Fruit fly (Drosophila melanogaster) ovary, adult (tissue): ENCODE results near the gene CG4074.

ENCODE experiments used
- CG17801 ChIP-seq: fragments of 200-800 bp; optimal IDR thresholded peaks from 2 replicates; lab custom pipeline; 2019; ENCODE audit warnings: missing biosample characterization, mild to moderate bottlenecking, missing genetic modification characterization, moderate library complexity; ENCODE audit not compliant: partially characterized antibody

CG4074 gene

DNA sequence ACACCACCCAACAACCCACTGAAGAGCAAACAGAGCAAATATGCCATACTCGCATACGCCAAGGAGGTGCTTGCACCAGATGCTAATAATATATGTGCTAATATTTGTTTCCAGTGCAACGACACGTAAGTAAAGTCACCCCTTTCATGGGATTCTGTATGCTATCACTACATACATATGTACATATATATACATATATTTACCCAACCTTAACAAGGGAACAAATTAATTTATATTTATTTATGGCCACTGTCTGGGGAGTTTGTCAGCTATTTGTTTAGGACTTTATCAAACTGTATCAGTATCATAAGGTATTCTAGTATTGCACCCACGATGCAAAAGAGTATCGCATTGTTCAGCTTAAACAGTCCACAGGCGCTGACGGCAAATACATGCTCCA lies 32.0 kb downstream of the CG4074 start:
- TF ChIP-seq CG17801 (GFP tag; lab: Kevin White, UChicago), result no peak

DNA sequence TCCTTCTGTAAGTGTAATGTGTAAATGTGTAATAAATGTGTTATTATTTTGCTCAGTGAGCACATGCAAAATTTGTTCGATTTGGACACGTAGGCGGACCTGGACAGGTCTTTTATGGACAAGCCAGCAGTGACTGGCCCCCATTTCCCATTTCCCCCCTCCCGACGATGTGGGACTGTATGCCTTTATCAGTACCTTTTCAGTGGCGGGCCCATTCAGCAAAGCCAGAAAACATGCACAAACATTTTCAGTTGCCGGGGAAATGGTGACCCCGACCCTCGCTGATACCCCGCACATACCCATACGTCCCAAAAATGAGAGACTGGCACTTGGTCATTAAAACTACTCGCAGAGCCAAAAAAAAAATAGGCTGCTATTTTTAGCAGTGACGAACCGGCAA lies 33.0 kb downstream of the CG4074 start:
- no peak for TF ChIP-seq CG17801 (GFP tag; lab: Kevin White, UChicago)

DNA sequence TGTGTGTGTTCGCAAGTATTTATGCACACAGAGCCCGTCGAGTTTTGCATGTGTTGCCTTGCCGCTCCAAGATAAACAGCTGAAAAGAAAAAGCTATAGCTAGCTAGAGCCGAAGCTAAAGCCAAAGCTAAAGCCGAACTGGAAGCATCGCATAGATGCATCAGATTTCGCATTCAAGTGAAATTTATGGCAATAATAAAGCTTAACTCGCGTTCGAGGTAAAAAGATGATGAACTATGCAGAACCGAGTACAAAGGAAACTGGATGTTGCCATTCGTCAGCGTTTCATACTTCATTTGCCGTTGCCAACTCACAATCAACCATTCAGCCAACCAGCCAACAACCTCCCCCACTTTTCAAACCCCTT lies 35.1 kb downstream of the CG4074 start:
- no peak for TF ChIP-seq CG17801 (GFP tag; lab: Kevin White, UChicago)

DNA sequence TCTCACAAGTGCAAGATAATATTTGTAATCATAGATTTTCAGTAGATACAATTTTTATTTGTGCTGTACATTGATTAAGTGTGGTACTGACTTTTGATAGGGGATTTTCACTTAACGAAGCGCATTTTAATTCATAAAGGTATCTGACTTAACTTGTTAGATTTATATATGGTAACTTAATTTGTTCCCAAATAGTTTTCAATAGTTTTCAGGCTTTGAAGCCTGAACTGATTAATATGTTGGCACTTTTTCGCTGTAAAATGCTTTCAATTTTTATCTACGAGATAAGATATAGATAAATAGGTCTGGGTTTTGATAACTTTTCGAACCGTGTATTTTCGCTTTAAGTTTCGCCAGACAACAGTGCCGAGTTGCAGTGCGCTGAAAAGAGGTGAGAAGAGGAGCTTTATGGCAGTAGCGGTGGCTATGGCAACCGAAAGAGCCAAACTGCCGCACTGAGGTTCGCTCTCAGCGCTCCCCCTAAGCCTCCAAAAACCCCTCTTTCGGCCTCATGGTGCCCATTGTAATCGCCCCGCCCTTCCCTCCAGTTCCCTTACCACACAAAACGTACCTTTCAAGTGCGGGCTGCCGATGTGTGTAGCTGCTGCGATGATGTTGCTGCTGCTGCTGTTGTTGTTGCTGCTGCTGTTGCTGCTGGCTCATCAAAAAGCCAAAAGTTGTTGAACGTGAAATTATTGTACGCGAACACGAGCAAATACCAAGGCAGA lies 35.6 kb downstream of the CG4074 start:
- no peak for TF ChIP-seq CG17801 (GFP tag; lab: Kevin White, UChicago)

DNA sequence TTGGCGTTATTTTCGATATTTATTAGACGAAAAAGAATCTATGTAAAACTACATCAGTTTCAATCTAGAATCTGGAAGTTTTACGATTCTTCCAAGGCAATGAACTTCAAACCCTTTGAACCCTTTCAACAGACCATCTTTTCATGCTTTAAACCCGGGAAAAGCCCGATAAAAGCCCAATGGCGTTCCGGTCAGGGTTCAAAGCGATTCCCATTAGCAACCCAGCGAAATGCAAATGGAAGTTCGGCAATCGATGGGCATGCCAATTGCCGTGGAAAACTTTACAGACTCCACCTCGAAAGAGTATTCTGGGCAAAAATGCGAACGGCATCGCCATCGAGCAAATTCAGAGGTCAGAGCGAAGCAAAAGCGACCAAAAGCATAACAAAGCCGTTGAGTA lies 36.8 kb downstream of the CG4074 start:
- no peak for TF ChIP-seq CG17801 (GFP tag; lab: Kevin White, UChicago)

DNA sequence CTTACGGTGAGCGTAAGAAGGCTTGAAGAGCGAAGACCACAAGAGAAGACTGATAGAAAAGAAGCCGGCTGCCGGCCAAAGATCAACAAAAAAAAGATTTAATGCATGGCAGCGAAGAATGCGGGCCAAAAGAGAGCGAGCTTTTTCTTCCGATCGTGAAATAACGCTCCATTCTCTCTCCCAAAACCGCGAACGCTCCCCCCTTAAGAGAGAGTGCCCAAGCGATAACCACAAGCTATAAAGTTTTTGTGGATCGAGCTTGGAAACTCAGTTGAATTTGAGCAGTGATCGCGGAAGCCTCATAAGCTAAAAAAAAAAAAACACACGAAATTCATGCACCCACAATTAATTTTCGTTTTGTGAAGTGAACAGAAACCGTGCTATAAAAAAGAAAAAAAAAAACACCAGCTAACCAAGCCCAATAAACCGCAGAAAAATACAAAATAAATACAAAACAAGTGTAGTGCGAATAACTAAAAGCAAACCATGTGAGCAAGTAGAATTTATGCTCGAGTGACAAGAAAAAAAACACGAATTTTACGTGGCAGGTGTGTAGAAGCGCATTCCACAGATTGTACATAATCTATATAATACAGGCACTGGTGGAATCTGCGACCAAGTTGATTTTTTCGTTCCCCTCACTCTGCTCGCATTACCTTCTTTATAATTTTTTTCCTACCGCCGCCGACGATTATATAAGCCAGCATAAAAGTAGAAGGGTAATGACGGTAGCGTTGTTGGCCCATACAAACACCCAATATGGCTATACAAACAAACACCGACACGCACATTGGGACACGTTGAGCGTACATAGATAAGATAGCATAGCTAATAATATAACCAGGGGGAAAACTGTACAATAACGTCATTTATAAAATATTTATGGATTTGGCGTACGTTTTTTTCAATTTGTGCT lies 38.7 kb downstream of the CG4074 start, which contains the start of gene CG13252:
Gene CG13252 (plus strand): TSS at position 269 of the 916 bp plus-strand sequence.
- TF ChIP-seq CG17801 (GFP tag; lab: Kevin White, UChicago), result peak; percentile 78

DNA sequence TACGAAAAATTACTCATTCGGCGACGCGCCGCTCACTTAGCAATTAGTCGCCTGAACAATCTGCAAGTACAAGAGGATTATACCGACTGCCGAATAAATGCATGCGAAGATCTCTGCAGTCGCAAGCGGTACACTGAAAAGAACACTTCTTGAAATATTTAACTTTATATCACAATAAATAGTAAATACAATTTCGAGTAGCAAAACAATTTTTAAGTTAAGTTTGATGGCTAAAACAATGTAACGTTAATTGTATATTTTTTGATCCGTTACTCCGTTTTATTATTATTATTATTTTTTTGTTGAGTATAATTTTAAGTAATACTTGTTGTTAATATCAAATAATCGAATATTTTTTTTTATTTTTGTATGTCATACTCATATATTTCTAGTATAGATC lies 39.9 kb downstream of the CG4074 start:
- TF ChIP-seq CG17801 (GFP tag; lab: Kevin White, UChicago), result peak; percentile 27

DNA sequence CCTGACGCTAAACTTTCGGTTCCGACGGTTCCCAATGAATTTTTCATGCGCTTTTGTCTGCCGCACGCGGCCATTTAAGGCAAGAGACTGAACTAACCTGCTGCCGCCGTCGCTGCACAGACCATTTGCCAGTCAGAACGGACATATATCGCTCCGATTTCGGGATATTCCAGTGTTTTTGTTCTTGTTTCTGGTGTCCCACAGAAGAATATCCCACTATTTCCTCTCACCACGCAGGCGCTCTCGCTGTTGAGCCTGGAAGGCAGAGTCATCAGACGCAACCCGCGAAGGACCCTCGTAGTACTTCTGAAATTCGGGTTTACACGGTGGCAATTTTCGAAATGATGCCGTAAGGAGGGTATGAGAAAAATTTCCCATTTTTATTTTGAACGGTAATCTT lies 50.2 kb downstream of the CG4074 start, which contains the start of gene cmpy:
Gene cmpy (minus strand): TSS at position 101 of the 400 bp plus-strand sequence.
- no peak for TF ChIP-seq CG17801 (GFP tag; lab: Kevin White, UChicago)
